Worm (Caenorhabditis elegans): ENCODE results near the gene lgc-23.

lgc-23 gene

DNA sequence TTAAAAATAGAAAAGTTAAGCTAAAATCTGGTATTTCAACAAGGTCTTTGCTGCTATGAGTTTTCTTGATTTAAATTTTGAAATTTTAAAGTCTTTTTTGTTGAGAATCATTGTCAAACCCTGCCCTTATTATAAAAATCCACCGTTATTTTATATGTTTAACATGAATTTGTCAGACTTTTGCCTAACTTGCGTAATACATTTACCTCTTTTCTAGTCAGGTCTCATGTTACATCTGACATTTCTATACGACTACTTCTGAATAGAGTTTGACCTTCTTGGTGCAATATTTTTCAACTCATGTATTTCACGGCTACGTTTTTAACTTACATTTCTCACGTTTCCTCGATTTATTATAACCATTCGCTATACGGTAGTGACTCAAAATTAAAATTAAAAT lies 49.0 kb downstream of the lgc-23 start, which contains the start of gene lgc-15:
Gene lgc-15 (plus strand): TSS at position 301 of the 400 bp plus-strand sequence.
- TF ChIP-seq F26F4.8 (GFP tag; conservative IDR thresholded peaks at IDR 0.05): no peak
- TF ChIP-seq T26A8.4 (GFP tag; IDR thresholded peaks at IDR 0.05): no peak
- no peak for TF ChIP-seq tra-1 (GFP tag; IDR thresholded peaks at IDR 0.05)
- TF ChIP-seq madf-5 (GFP tag; IDR thresholded peaks at IDR 0.05): no peak

Measured in whole organism, L4 larva.